Worm (Caenorhabditis elegans) whole organism, L2 larva: Measurements from ENCODE around the gene B0416.5.

Experiments
- ZK546.5 ChIP-seq: sonication (generic microtip); optimal IDR thresholded peaks from 2 replicates; lab custom pipeline; 2017; ENCODE audit warnings: missing biosample characterization, missing genetic modification characterization
- ama-1 ChIP-seq: fragments of 150-350 bp; optimal IDR thresholded peaks from 2 replicates; lab custom pipeline; 2018; ENCODE audit warnings: inconsistent platforms
- blmp-1 ChIP-seq: sonication (generic microtip); optimal IDR thresholded peaks from 2 replicates; lab custom pipeline; 2017; ENCODE audit warnings: missing genetic modification characterization, mild to moderate bottlenecking, missing compliant biosample characterization, antibody characterized with exemption, moderate library complexity; ENCODE audit not compliant: insufficient read depth
- ceh-16 ChIP-seq: fragments of 150-350 bp; optimal IDR thresholded peaks from 2 replicates; lab custom pipeline; 2014; ENCODE audit warnings: missing biosample characterization, missing genetic modification characterization
- ceh-82 ChIP-seq: fragments of 150-350 bp; optimal IDR thresholded peaks from 2 replicates; lab custom pipeline; 2014; ENCODE audit warnings: missing biosample characterization, missing genetic modification characterization
- dmd-4 ChIP-seq: sonication (generic microtip); optimal IDR thresholded peaks from 2 replicates; lab custom pipeline; 2017; ENCODE audit warnings: missing biosample characterization, missing genetic modification characterization
- egl-27 ChIP-seq: sonication (generic microtip); optimal IDR thresholded peaks from 3 replicates; lab custom pipeline; 2017; ENCODE audit warnings: missing biosample characterization, missing genetic modification reagents, missing genetic modification characterization
- elt-1 ChIP-seq: fragments of 150-350 bp; optimal IDR thresholded peaks from 2 replicates; lab custom pipeline; 2014; ENCODE audit warnings: missing biosample characterization, missing genetic modification characterization
- elt-3 ChIP-seq: sonication (generic microtip); optimal IDR thresholded peaks from 2 replicates; lab custom pipeline; 2017; ENCODE audit warnings: missing biosample characterization, missing genetic modification characterization
- gmeb-1 ChIP-seq: fragments of 150-350 bp; optimal IDR thresholded peaks from 2 replicates; lab custom pipeline; 2014; ENCODE audit warnings: missing biosample characterization, missing genetic modification characterization
- lsy-2 ChIP-seq, 2 experiments: fragments of 150-350 bp in 1 of 2; sonication (generic microtip) in 1 of 2; optimal IDR thresholded peaks; 2 replicates each; lab custom pipeline; 2014 to 2017; ENCODE audit warnings: missing biosample characterization in 2 of 2, missing genetic modification characterization in 2 of 2
- nhr-10 ChIP-seq: sonication (generic microtip); optimal IDR thresholded peaks from 2 replicates; lab custom pipeline; 2017; ENCODE audit warnings: missing biosample characterization, missing genetic modification characterization
- nhr-12 ChIP-seq: fragments of 150-350 bp; optimal IDR thresholded peaks from 2 replicates; lab custom pipeline; 2014; ENCODE audit warnings: missing biosample characterization, missing genetic modification characterization
- nhr-129 ChIP-seq: fragments of 150-350 bp; optimal IDR thresholded peaks from 2 replicates; lab custom pipeline; 2014; ENCODE audit warnings: missing biosample characterization, missing genetic modification characterization
- nhr-23 ChIP-seq: fragments of 150-350 bp; optimal IDR thresholded peaks from 2 replicates; lab custom pipeline; 2014; ENCODE audit warnings: missing biosample characterization, missing genetic modification reagents, missing genetic modification characterization
- nhr-25 ChIP-seq: fragments of 150-350 bp; sonication (generic microtip); optimal IDR thresholded peaks from 3 replicates; lab custom pipeline; 2014; ENCODE audit warnings: missing biosample characterization, missing genetic modification characterization
- nhr-6 ChIP-seq: fragments of 150-350 bp; optimal IDR thresholded peaks from 2 replicates; lab custom pipeline; 2014; ENCODE audit warnings: missing biosample characterization, missing genetic modification characterization
- sem-4 ChIP-seq: fragments of 150-350 bp; optimal IDR thresholded peaks from 2 replicates; lab custom pipeline; 2014; ENCODE audit warnings: missing biosample characterization, missing genetic modification reagents, missing genetic modification characterization
- skn-1 ChIP-seq: sonication (generic microtip); optimal IDR thresholded peaks from 2 replicates; lab custom pipeline; 2017; ENCODE audit warnings: missing biosample characterization, missing genetic modification characterization
- sma-9 ChIP-seq, 2 experiments: fragments of 150-350 bp in 1 of 2; sonication (generic microtip) in 1 of 2; optimal IDR thresholded peaks; 2 replicates each; lab custom pipeline; 2014 to 2016; ENCODE audit warnings: missing genetic modification characterization in 2 of 2, mild to moderate bottlenecking in 1 of 2, missing biosample characterization in 1 of 2, missing compliant biosample characterization in 1 of 2, missing genetic modification reagents in 1 of 2, moderate library complexity in 1 of 2
- unc-39 ChIP-seq: fragments of 150-350 bp; optimal IDR thresholded peaks from 2 replicates; lab custom pipeline; 2014; ENCODE audit warnings: missing biosample characterization, missing genetic modification characterization
- ztf-4 ChIP-seq: fragments of 150-350 bp; optimal IDR thresholded peaks from 2 replicates; lab custom pipeline; 2014; ENCODE audit warnings: missing biosample characterization, missing genetic modification characterization

The B0416.5 gene

ce11 chrX:9225273-9225672, 45.4 kb downstream of the B0416.5 start (continued):
- TF ChIP-seq ama-1 (lab: Kevin White, UChicago): no peak
- TF ChIP-seq gmeb-1 (tag; lab: Kevin White, UChicago): peak; percentile 8
- no peak for TF ChIP-seq ztf-4 (tag; lab: Kevin White, UChicago)
- no peak for TF ChIP-seq ZK546.5 (tag; lab: Kevin White, UChicago)
- no peak for TF ChIP-seq nhr-6
- TF ChIP-seq nhr-10 (tag; lab: Kevin White, UChicago): no peak
- no peak for TF ChIP-seq ceh-82 (tag; lab: Kevin White, UChicago)
- no peak for TF ChIP-seq elt-1 (tag; lab: Kevin White, UChicago)
- no peak for TF ChIP-seq unc-39 (tag; lab: Kevin White, UChicago)
- no peak for TF ChIP-seq dmd-4 (tag; lab: Kevin White, UChicago)
- TF ChIP-seq nhr-23 (tag; lab: Kevin White, UChicago): no peak
- peak; percentile 43 for TF ChIP-seq blmp-1 (tag; lab: Kevin White, UChicago)
- TF ChIP-seq nhr-12: no peak
- peak; percentile 56 for TF ChIP-seq sma-9 (GFP tag; optimal IDR thresholded peaks at IDR 0.05; lab: Kevin White, UChicago)
- no peak for TF ChIP-seq sma-9 (tag; optimal IDR thresholded peaks at IDR 0.05; lab: Kevin White, UChicago)
- no peak for TF ChIP-seq skn-1 (tag; lab: Kevin White, UChicago)
- no peak for TF ChIP-seq egl-27 (tag; lab: Kevin White, UChicago)
- TF ChIP-seq sem-4 (tag; lab: Kevin White, UChicago): no peak
- TF ChIP-seq nhr-129 (tag; lab: Kevin White, UChicago): peak; percentile 20
- no peak for TF ChIP-seq ceh-16 (tag; lab: Kevin White, UChicago)
- no peak for TF ChIP-seq elt-3 (tag; lab: Kevin White, UChicago)
- no peak for TF ChIP-seq lsy-2 (tag; optimal IDR thresholded peaks at IDR 0.05; lab: Kevin White, UChicago)
- TF ChIP-seq nhr-25 (tag; lab: Kevin White, UChicago): peak; percentile 14
- TF ChIP-seq, all 48 proteins: peak for 10
